Worm (Caenorhabditis elegans): ENCODE measurements around the gene srt-40.

Gene srt-40

ce11 chrV:2187864-2188345 is 18.2 kb downstream of the srt-40 start, which contains the start of gene Y5H2B.3:
Gene Y5H2B.3 (plus strand): TSS chrV:2188295.
- no peak for TF ChIP-seq M03D4.4 (tag; optimal IDR thresholded peaks at IDR 0.05)
- no peak for TF ChIP-seq mab-5 (tag; optimal IDR thresholded peaks at IDR 0.05)
- TF ChIP-seq ceh-43 (GFP tag; optimal IDR thresholded peaks at IDR 0.05) = no peak
- no peak for TF ChIP-seq lin-32 (GFP tag; optimal IDR thresholded peaks at IDR 0.05)
- TF ChIP-seq elt-3 (tag; optimal IDR thresholded peaks at IDR 0.05) = no peak
- no peak for TF ChIP-seq nhr-76 (tag; optimal IDR thresholded peaks at IDR 0.05)
- TF ChIP-seq unc-62 (GFP tag; optimal IDR thresholded peaks at IDR 0.05) = no peak
- no peak for TF ChIP-seq flh-1 (GFP tag; optimal IDR thresholded peaks at IDR 0.05)
- TF ChIP-seq ztf-11 (tag; optimal IDR thresholded peaks at IDR 0.05) = no peak
- no peak for TF ChIP-seq nhr-12 (tag; optimal IDR thresholded peaks at IDR 0.05)
- no peak for TF ChIP-seq ces-1 (GFP tag; optimal IDR thresholded peaks at IDR 0.05)
- TF ChIP-seq pha-4 (tag; optimal IDR thresholded peaks at IDR 0.05) = no peak

- no peak for TF ChIP-seq elt-3 (tag; optimal IDR thresholded peaks at IDR 0.05)
- TF ChIP-seq lin-13 (tag; optimal IDR thresholded peaks at IDR 0.05) = no peak
- no peak for TF ChIP-seq snpc-4 (tag; optimal IDR thresholded peaks at IDR 0.05)
- TF ChIP-seq nhr-12 (tag; optimal IDR thresholded peaks at IDR 0.05) = no peak
- no peak for TF ChIP-seq ces-1 (GFP tag; optimal IDR thresholded peaks at IDR 0.05)
- TF ChIP-seq nhr-2 (tag; optimal IDR thresholded peaks at IDR 0.05) = no peak
- TF ChIP-seq nhr-237 (tag; optimal IDR thresholded peaks at IDR 0.05) = no peak
- TF ChIP-seq nhr-76 (tag; optimal IDR thresholded peaks at IDR 0.05) = no peak
- TF ChIP-seq ham-2 (GFP tag; optimal IDR thresholded peaks at IDR 0.05) = no peak
- TF ChIP-seq zip-8 (tag; optimal IDR thresholded peaks at IDR 0.05) = no peak
- no peak for TF ChIP-seq tbx-8 (GFP tag; optimal IDR thresholded peaks at IDR 0.05)
- no peak for TF ChIP-seq flh-1 (GFP tag; optimal IDR thresholded peaks at IDR 0.05)
- no peak for TF ChIP-seq unc-120 (tag; optimal IDR thresholded peaks at IDR 0.05; ENCODE audit: poor library complexity, severe bottlenecking)
- TF ChIP-seq unc-39 (tag; optimal IDR thresholded peaks at IDR 0.05) = no peak
- no peak for TF ChIP-seq lsy-2 (tag; optimal IDR thresholded peaks at IDR 0.05)
- TF ChIP-seq ceh-83 (GFP tag; optimal IDR thresholded peaks at IDR 0.05) = no peak
- TF ChIP-seq blmp-1 (tag; optimal IDR thresholded peaks at IDR 0.05) = no peak
Observed at ce11 chrV:2185486-2185885, 20.6 kb downstream of the srt-40 start.

DNA sequence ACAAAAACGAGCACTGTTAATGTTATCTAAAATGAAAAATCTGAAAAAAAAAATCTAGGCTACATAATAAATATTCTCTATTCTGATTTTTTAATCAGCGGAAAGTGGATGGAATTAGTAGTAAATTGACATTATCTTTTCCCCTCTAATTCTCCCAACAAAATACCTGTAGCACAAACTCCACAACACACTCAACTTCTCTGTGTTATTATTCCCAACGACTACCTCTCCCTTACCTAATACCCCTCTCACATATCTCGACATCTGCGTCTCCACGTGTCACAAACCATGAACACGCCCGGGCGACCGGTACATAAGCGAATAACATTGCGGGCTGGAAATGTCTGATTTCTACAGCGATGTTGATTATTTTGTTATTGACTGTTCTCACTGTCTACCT is 22.9 kb downstream of the srt-40 start, which contains the start of gene cyp-33C2:
TSS of gene cyp-33C2 (plus strand) at position 327 of the 400 bp plus-strand sequence.
- TF ChIP-seq unc-62 (GFP tag; optimal IDR thresholded peaks at IDR 0.05) (no peak), ceh-83 (GFP tag; optimal IDR thresholded peaks at IDR 0.05) (no peak), tbx-8 (GFP tag; optimal IDR thresholded peaks at IDR 0.05) (no peak), nhr-28 (tag; optimal IDR thresholded peaks at IDR 0.05) (no peak), nhr-12 (tag; optimal IDR thresholded peaks at IDR 0.05) (no peak), lin-13 (tag; optimal IDR thresholded peaks at IDR 0.05) (no peak), sem-2 (GFP tag; optimal IDR thresholded peaks at IDR 0.05) (no peak), blmp-1 (tag; optimal IDR thresholded peaks at IDR 0.05) (no peak), sptf-1 (tag; optimal IDR thresholded peaks at IDR 0.05) (no peak), hlh-1 (tag; optimal IDR thresholded peaks at IDR 0.05) (no peak), snpc-4 (tag; optimal IDR thresholded peaks at IDR 0.05) (no peak), ham-2 (GFP tag; optimal IDR thresholded peaks at IDR 0.05) (no peak), nhr-2 (tag; optimal IDR thresholded peaks at IDR 0.05) (no peak), ceh-43 (GFP tag; optimal IDR thresholded peaks at IDR 0.05) (no peak), elt-1 (tag; optimal IDR thresholded peaks at IDR 0.05; ENCODE audit: borderline replicate concordance, insufficient read depth) (no peak), mab-5 (tag; optimal IDR thresholded peaks at IDR 0.05) (no peak), nhr-76 (tag; optimal IDR thresholded peaks at IDR 0.05) (no peak), lin-32 (GFP tag; optimal IDR thresholded peaks at IDR 0.05) (no peak), mep-1 (tag; optimal IDR thresholded peaks at IDR 0.05) (no peak)

DNA sequence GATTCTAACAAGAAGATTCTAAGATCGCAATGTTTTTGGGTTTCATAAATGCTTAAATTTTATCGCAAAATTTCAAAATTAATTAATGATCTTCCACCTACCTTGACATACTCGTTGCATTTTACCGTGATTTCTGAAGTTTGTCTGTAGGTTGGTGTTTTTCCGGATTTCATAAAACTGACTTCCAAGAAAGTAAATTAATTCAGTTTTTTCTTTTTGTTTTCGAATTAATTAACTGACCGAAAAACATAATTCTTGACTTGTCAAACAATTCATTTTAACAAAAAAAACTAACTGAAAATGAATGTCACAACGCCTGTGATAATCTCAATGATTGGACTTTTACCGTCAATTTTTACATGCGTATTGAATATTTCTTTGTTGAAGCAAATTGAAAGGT is 24.3 kb downstream of the srt-40 start, which contains the start of gene srbc-16:
TSS of gene srbc-16 (plus strand) at position 301 of the 400 bp plus-strand sequence.
- TF ChIP-seq zip-8 (tag; optimal IDR thresholded peaks at IDR 0.05) = no peak
- no peak for TF ChIP-seq flh-1 (GFP tag; optimal IDR thresholded peaks at IDR 0.05)
- no peak for TF ChIP-seq cnd-1 (tag; optimal IDR thresholded peaks at IDR 0.05)
- no peak for TF ChIP-seq bed-3 (GFP tag; optimal IDR thresholded peaks at IDR 0.05)
- no peak for TF ChIP-seq nhr-76 (tag; optimal IDR thresholded peaks at IDR 0.05)
- no peak for TF ChIP-seq nhr-2 (tag; optimal IDR thresholded peaks at IDR 0.05)
- TF ChIP-seq sem-2 (GFP tag; optimal IDR thresholded peaks at IDR 0.05) = no peak
- TF ChIP-seq nhr-237 (tag; optimal IDR thresholded peaks at IDR 0.05) = no peak
- no peak for TF ChIP-seq lin-13 (tag; optimal IDR thresholded peaks at IDR 0.05)
- no peak for TF ChIP-seq elt-3 (tag; optimal IDR thresholded peaks at IDR 0.05)
- no peak for TF ChIP-seq unc-39 (tag; optimal IDR thresholded peaks at IDR 0.05)
- TF ChIP-seq unc-62 (GFP tag; optimal IDR thresholded peaks at IDR 0.05) = no peak
- TF ChIP-seq drap-1 (GFP tag; optimal IDR thresholded peaks at IDR 0.05) = no peak
- no peak for TF ChIP-seq mab-5 (tag; optimal IDR thresholded peaks at IDR 0.05)
- no peak for TF ChIP-seq elt-1 (tag; optimal IDR thresholded peaks at IDR 0.05; ENCODE audit: borderline replicate concordance, insufficient read depth)
- no peak for TF ChIP-seq tbx-8 (GFP tag; optimal IDR thresholded peaks at IDR 0.05)
- TF ChIP-seq unc-120 (tag; optimal IDR thresholded peaks at IDR 0.05; ENCODE audit: poor library complexity, severe bottlenecking) = no peak
- no peak for TF ChIP-seq mls-2 (tag; optimal IDR thresholded peaks at IDR 0.05)
- TF ChIP-seq hlh-1 (tag; optimal IDR thresholded peaks at IDR 0.05) = no peak
- no peak for TF ChIP-seq pha-4 (tag; optimal IDR thresholded peaks at IDR 0.05)
